Worm (Caenorhabditis elegans) whole organism, L4 larva: ENCODE measurements around the gene C18H9.5.

Experiments used
- F10B5.3 ChIP-seq: sonication (generic microtip); optimal IDR thresholded peaks from 2 replicates; lab custom pipeline; 2016; ENCODE audit warnings: mild to moderate bottlenecking, missing genetic modification characterization, missing compliant biosample characterization
- F44E2.7 ChIP-seq: fragments of 200-800 bp; sonication (Bioruptor generic); IDR thresholded peaks from 2 replicates; pipeline ENCODE4 v2.1.2; 2022; ENCODE audit warnings: missing genetic modification characterization, missing compliant biosample characterization
- F49E8.2 ChIP-seq: sonication (generic microtip); optimal IDR thresholded peaks from 2 replicates; lab custom pipeline; 2016; ENCODE audit warnings: missing compliant biosample characterization, mild to moderate bottlenecking, missing genetic modification characterization, borderline replicate concordance
- T20F7.1 ChIP-seq: fragments of 200-800 bp; sonication (Bioruptor generic); optimal IDR thresholded peaks from 2 replicates; lab custom pipeline; 2018; ENCODE audit warnings: mild to moderate bottlenecking, missing genetic modification characterization, missing compliant biosample characterization
- Y75B8A.6 ChIP-seq: fragments of 200-800 bp; sonication (Bioruptor generic); IDR thresholded peaks from 2 replicates; pipeline ENCODE4 v1.3.6; 2022; ENCODE audit warnings: missing genetic modification reagents, missing genetic modification characterization, missing compliant biosample characterization
- ZK337.2 ChIP-seq: fragments of 200-800 bp; sonication (Bioruptor generic); IDR thresholded peaks from 2 replicates; pipeline ENCODE4 v1.3.6; 2022; ENCODE audit warnings: missing genetic modification reagents, missing genetic modification characterization, missing compliant biosample characterization
- ZK546.5 ChIP-seq, 2 experiments: sonication (generic microtip); optimal IDR thresholded peaks; 2 replicates each; lab custom pipeline; 2017; ENCODE audit warnings: missing biosample characterization in 2 of 2, missing genetic modification characterization in 2 of 2
- aha-1 ChIP-seq: fragments of 150-350 bp; peaks from one replicate; lab custom pipeline; 2014; ENCODE audit warnings: missing biosample characterization, missing genetic modification characterization
- ama-1 ChIP-seq: fragments of 150-350 bp; optimal IDR thresholded peaks from 2 replicates; lab custom pipeline; 2014; ENCODE audit warnings: inconsistent platforms, mixed read lengths
- arid-1 ChIP-seq: fragments of 200-800 bp; sonication (Bioruptor generic); conservative IDR thresholded peaks from 2 replicates; pipeline ENCODE4 v1.3.6; 2022; ENCODE audit warnings: missing genetic modification reagents, missing genetic modification characterization, missing compliant biosample characterization
- ceh-32 ChIP-seq: sonication (generic microtip); optimal IDR thresholded peaks from 2 replicates; lab custom pipeline; 2016; ENCODE audit warnings: mild to moderate bottlenecking, missing genetic modification characterization, missing compliant biosample characterization; ENCODE audit not compliant: poor library complexity
- ceh-44 ChIP-seq: fragments of 200-800 bp; sonication (Bioruptor generic); IDR thresholded peaks from 2 replicates; pipeline ENCODE4 v1.3.6; 2022; ENCODE audit warnings: missing genetic modification reagents, missing genetic modification characterization, missing compliant biosample characterization
- daf-19 ChIP-seq: fragments of 200-800 bp; sonication (Bioruptor generic); conservative IDR thresholded peaks from 2 replicates; pipeline ENCODE4 v1.3.6; 2022; ENCODE audit warnings: missing genetic modification characterization, missing compliant biosample characterization
- daf-8 ChIP-seq: fragments of 200-800 bp; sonication (Bioruptor generic); IDR thresholded peaks from 2 replicates; pipeline ENCODE4 v1.3.6; 2022; ENCODE audit warnings: missing genetic modification characterization, missing compliant biosample characterization
- dpl-1 ChIP-seq: fragments of 150-350 bp; optimal IDR thresholded peaks from 2 replicates; lab custom pipeline; 2014; ENCODE audit warnings: missing biosample characterization, missing genetic modification reagents, missing genetic modification characterization
- duxl-1 ChIP-seq: sonication (generic microtip); optimal IDR thresholded peaks from 2 replicates; lab custom pipeline; 2016; ENCODE audit warnings: mild to moderate bottlenecking, missing genetic modification characterization, moderate library complexity, missing compliant biosample characterization; ENCODE audit not compliant: poor library complexity
- dve-1 ChIP-seq: sonication (generic microtip); optimal IDR thresholded peaks from 2 replicates; lab custom pipeline; 2017; ENCODE audit warnings: antibody characterized with exemption, mild to moderate bottlenecking, missing genetic modification characterization, missing compliant biosample characterization; ENCODE audit not compliant: insufficient read depth
- egl-27 ChIP-seq: sonication (generic microtip); optimal IDR thresholded peaks from 3 replicates; lab custom pipeline; 2017; ENCODE audit warnings: missing biosample characterization, missing genetic modification reagents, missing genetic modification characterization
- fos-1 ChIP-seq: fragments of 150-350 bp; optimal IDR thresholded peaks from 2 replicates; lab custom pipeline; 2014; ENCODE audit warnings: missing biosample characterization, missing genetic modification characterization
- hif-1 ChIP-seq, 2 experiments: sonication (generic microtip); optimal IDR thresholded peaks; 2 replicates each; lab custom pipeline; 2016 to 2017; ENCODE audit warnings: missing compliant biosample characterization in 2 of 2, missing genetic modification characterization in 2 of 2, missing genetic modification reagents in 2 of 2, missing genotype in 2 of 2, mild to moderate bottlenecking in 1 of 2
- hlh-30 ChIP-seq: sonication (generic microtip); optimal IDR thresholded peaks from 2 replicates; lab custom pipeline; 2017; ENCODE audit warnings: antibody characterized with exemption, mild to moderate bottlenecking, missing genetic modification characterization, missing compliant biosample characterization; ENCODE audit not compliant: insufficient read depth
- jun-1 ChIP-seq: fragments of 150-350 bp; optimal IDR thresholded peaks from 2 replicates; lab custom pipeline; 2014; ENCODE audit warnings: missing biosample characterization, missing genetic modification reagents, missing genetic modification characterization
- lin-13 ChIP-seq: fragments of 150-350 bp; optimal IDR thresholded peaks from 2 replicates; lab custom pipeline; 2014; ENCODE audit warnings: missing biosample characterization, missing genetic modification reagents, missing genetic modification characterization
- lin-38 ChIP-seq: fragments of 200-800 bp; sonication (Bioruptor generic); IDR thresholded peaks from 2 replicates; pipeline ENCODE4 v1.3.6; 2022; ENCODE audit warnings: missing genetic modification reagents, missing genetic modification characterization, missing compliant biosample characterization
- lsy-2 ChIP-seq, 2 experiments: fragments of 150-350 bp in 1 of 2; sonication (generic microtip) in 1 of 2; optimal IDR thresholded peaks; 2 replicates each; lab custom pipeline; 2014 to 2017; ENCODE audit warnings: missing biosample characterization in 2 of 2, missing genetic modification characterization in 2 of 2
- mep-1 ChIP-seq: fragments of 150-350 bp; sonication (generic microtip); optimal IDR thresholded peaks from 3 replicates; lab custom pipeline; 2014; ENCODE audit warnings: missing biosample characterization, missing genetic modification characterization
- mes-2 ChIP-seq: sonication (generic microtip); optimal IDR thresholded peaks from 2 replicates; lab custom pipeline; 2016; ENCODE audit warnings: missing genotype, mild to moderate bottlenecking, missing genetic modification characterization, missing compliant biosample characterization; ENCODE audit not compliant: poor library complexity, severe bottlenecking
- mxl-3 ChIP-seq: fragments of 200-800 bp; sonication (Bioruptor generic); optimal IDR thresholded peaks from 2 replicates; lab custom pipeline; 2018; ENCODE audit warnings: mild to moderate bottlenecking, missing genetic modification characterization, missing compliant biosample characterization
- nhr-11 ChIP-seq: fragments of 150-350 bp; optimal IDR thresholded peaks from 2 replicates; lab custom pipeline; 2014; ENCODE audit warnings: missing biosample characterization, missing genetic modification characterization
- nhr-25 ChIP-seq: sonication (generic microtip); optimal IDR thresholded peaks from 2 replicates; lab custom pipeline; 2017; ENCODE audit warnings: missing genetic modification characterization, mild to moderate bottlenecking, missing compliant biosample characterization, antibody characterized with exemption, moderate library complexity, borderline replicate concordance; ENCODE audit not compliant: insufficient read depth
- nhr-28 ChIP-seq: fragments of 150-350 bp; optimal IDR thresholded peaks from 2 replicates; lab custom pipeline; 2014; ENCODE audit warnings: missing biosample characterization, missing genetic modification characterization
- nhr-6 ChIP-seq: fragments of 150-350 bp; optimal IDR thresholded peaks from 2 replicates; lab custom pipeline; 2014; ENCODE audit warnings: missing biosample characterization, missing genetic modification characterization
- nhr-77 ChIP-seq: fragments of 150-350 bp; optimal IDR thresholded peaks from 2 replicates; lab custom pipeline; 2014; ENCODE audit warnings: missing biosample characterization, missing genetic modification characterization
- pha-4 ChIP-seq, 2 experiments: fragments of 150-350 bp in 1 of 2; fragments of 200-800 bp in 1 of 2; sonication (Bioruptor generic) in 1 of 2; IDR thresholded peaks in 1 of 2; optimal IDR thresholded peaks in 1 of 2; 2 replicates each; pipeline versions ENCODE4 v1.3.6 to Lab custom; 2014 to 2022; ENCODE audit warnings: missing genetic modification characterization in 2 of 2, missing genetic modification reagents in 2 of 2, missing biosample characterization in 1 of 2, missing compliant biosample characterization in 1 of 2
- rbr-2 ChIP-seq: sonication (generic microtip); optimal IDR thresholded peaks from 2 replicates; lab custom pipeline; 2016; ENCODE audit warnings: missing genotype, missing genetic modification characterization, missing compliant biosample characterization
- set-16 ChIP-seq: fragments of 200-800 bp; sonication (Bioruptor generic); IDR thresholded peaks from 2 replicates; pipeline ENCODE4 v1.3.6; 2022; ENCODE audit warnings: missing genetic modification reagents, missing genetic modification characterization, missing compliant biosample characterization
- spr-1 ChIP-seq: sonication (generic microtip); optimal IDR thresholded peaks from 2 replicates; lab custom pipeline; 2016; ENCODE audit warnings: mild to moderate bottlenecking, missing genetic modification characterization, missing compliant biosample characterization
- tag-97 ChIP-seq: fragments of 200-800 bp; sonication (Bioruptor generic); IDR thresholded peaks from 2 replicates; pipeline ENCODE4 v1.3.6; 2022; ENCODE audit warnings: missing genetic modification characterization, missing compliant biosample characterization
- unc-130 ChIP-seq: sonication (generic microtip); optimal IDR thresholded peaks from 2 replicates; lab custom pipeline; 2016; ENCODE audit warnings: missing genetic modification reagents, missing genetic modification characterization, missing compliant biosample characterization
- zfp-2 ChIP-seq: sonication (generic microtip); optimal IDR thresholded peaks from 2 replicates; lab custom pipeline; 2016; ENCODE audit warnings: mild to moderate bottlenecking, missing genetic modification characterization, missing compliant biosample characterization
- zfp-3 ChIP-seq: fragments of 200-800 bp; sonication (Bioruptor generic); conservative IDR thresholded peaks from 2 replicates; pipeline ENCODE4 v1.3.6; 2022; ENCODE audit warnings: missing genetic modification reagents, missing genetic modification characterization, missing compliant biosample characterization
- zip-11 ChIP-seq: fragments of 200-800 bp; sonication (Bioruptor generic); IDR thresholded peaks from 2 replicates; pipeline ENCODE4 v1.3.6; 2022; ENCODE audit warnings: missing genetic modification characterization, missing compliant biosample characterization
- zip-2 ChIP-seq: fragments of 150-350 bp; optimal IDR thresholded peaks from 2 replicates; lab custom pipeline; 2014; ENCODE audit warnings: missing biosample characterization, missing genetic modification characterization
- ztf-11 ChIP-seq: fragments of 150-350 bp; optimal IDR thresholded peaks from 2 replicates; lab custom pipeline; 2014; ENCODE audit warnings: missing biosample characterization, missing genetic modification characterization

The C18H9.5 gene

DNA sequence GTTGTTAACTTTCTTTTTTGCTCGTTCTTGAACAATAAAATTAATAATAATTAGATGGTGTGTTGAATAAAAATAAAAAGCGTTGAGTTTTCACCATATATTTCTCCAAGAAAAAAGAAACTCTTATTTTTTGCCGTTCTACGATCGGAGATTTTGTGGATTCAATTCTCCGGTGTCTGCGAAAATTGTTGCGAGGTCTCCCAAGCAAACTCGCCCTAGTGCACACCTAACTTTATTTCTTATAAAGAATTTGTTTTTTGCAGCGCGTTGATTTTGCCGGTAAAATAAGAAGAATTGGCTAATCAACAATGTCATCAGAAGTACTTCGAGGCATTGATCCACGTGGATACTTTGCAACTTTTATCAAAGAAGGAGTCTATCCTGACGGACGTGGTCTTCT, 46.1 kb upstream of the C18H9.5 start, which contains the start of gene exos-8 (continued):
- TF ChIP-seq T20F7.1 (peak; percentile 77), daf-19 (no peak)
- TF ChIP-seq, all 104 proteins: peak for 18

DNA sequence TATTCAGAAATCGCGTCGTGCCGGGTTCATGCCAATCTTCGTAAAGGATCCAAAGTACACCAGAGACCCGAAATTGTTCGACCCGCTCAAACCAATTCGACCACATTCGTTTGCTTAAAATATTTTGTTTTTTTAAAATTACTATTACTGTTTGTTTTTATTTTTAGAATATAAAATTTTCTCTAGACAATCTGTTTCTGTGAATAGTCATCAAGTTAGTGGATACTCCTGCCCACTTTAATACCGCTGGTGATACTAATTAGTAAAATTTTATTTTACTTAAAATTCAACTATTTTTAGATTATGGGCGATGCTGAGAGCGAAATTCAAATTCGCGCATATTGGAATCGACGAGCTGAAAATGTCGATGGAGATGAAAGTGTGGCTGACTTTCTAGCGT, 41.2 kb upstream of the C18H9.5 start, which contains the start of gene T14B4.1:
Gene T14B4.1 (plus strand): TSS at position 301 of the 400 bp plus-strand sequence.
- TF ChIP-seq tag-97 (GFP tag; lab: Robert Waterston, UW) (no peak), F10B5.3 (tag; lab: Kevin White, UChicago) (no peak), ZK546.5 (tag; optimal IDR thresholded peaks at IDR 0.05; lab: Kevin White, UChicago) (no peak), duxl-1 (tag; lab: Kevin White, UChicago) (no peak), aha-1 (tag; lab: Kevin White, UChicago) (no peak)

ce11 chrII:6736066-6736465, 40.7 kb upstream of the C18H9.5 start, which contains the start of gene mrps-18.C:
mrps-18.C (plus strand) TSS chrII:6736203.
- TF ChIP-seq unc-130 (GFP tag; lab: Kevin White, UChicago): no peak
- peak; percentile 53 for TF ChIP-seq lin-38 (GFP tag; lab: Robert Waterston, UW)

- peak; percentile 97 for TF ChIP-seq lin-38 (GFP tag; lab: Robert Waterston, UW)
- TF ChIP-seq spr-1: no peak
- TF ChIP-seq lin-13 (GFP tag; lab: Kevin White, UChicago): peak; percentile 14
- TF ChIP-seq egl-27 (tag; lab: Kevin White, UChicago): no peak
- TF ChIP-seq ceh-32 (tag; lab: Kevin White, UChicago): no peak
- peak; percentile 45 for TF ChIP-seq nhr-11
- peak; percentile 59 for TF ChIP-seq nhr-28 (tag; lab: Kevin White, UChicago)
- TF ChIP-seq zip-11 (GFP tag; lab: Robert Waterston, UW): no peak
- no peak for TF ChIP-seq ztf-11 (tag; lab: Kevin White, UChicago)
- peak; percentile 94 for TF ChIP-seq mes-2
- peak; percentile 61 for TF ChIP-seq dpl-1 (GFP tag; lab: Kevin White, UChicago)
- no peak for TF ChIP-seq pha-4 (GFP tag; IDR thresholded peaks at IDR 0.05; lab: Robert Waterston, UW)
- peak; percentile 51 for TF ChIP-seq pha-4 (tag; optimal IDR thresholded peaks at IDR 0.05; lab: Kevin White, UChicago)
- TF ChIP-seq lsy-2 (tag; optimal IDR thresholded peaks at IDR 0.05; lab: Kevin White, UChicago): peak in 1 of 2 experiments; percentile 88
- TF ChIP-seq arid-1 (GFP tag; lab: Robert Waterston, UW): no peak
- TF ChIP-seq rbr-2 (tag; lab: Kevin White, UChicago): peak; percentile 51
- no peak for TF ChIP-seq F44E2.7
- peak; percentile 75 for TF ChIP-seq nhr-6 (tag; lab: Kevin White, UChicago)
- no peak for TF ChIP-seq zfp-2
- no peak for TF ChIP-seq set-16 (GFP tag; lab: Robert Waterston, UW)
- TF ChIP-seq zip-2 (tag; lab: Kevin White, UChicago): no peak
- TF ChIP-seq mxl-3 (GFP tag; lab: Kevin White, UChicago): no peak
- TF ChIP-seq ama-1 (lab: Kevin White, UChicago): no peak
- TF ChIP-seq T20F7.1: peak; percentile 74
- TF ChIP-seq hif-1 (tag; optimal IDR thresholded peaks at IDR 0.05; lab: Kevin White, UChicago): peak in 1 of 2 experiments; percentile 77
- peak; percentile 30 for TF ChIP-seq hlh-30 (tag; lab: Kevin White, UChicago)
- no peak for TF ChIP-seq nhr-25 (tag; lab: Kevin White, UChicago)
- TF ChIP-seq zfp-3: no peak
- TF ChIP-seq mep-1 (tag; lab: Kevin White, UChicago): peak; percentile 73
- TF ChIP-seq Y75B8A.6 (GFP tag; lab: Robert Waterston, UW): no peak
- no peak for TF ChIP-seq daf-8 (GFP tag; lab: Robert Waterston, UW)
- peak; percentile 76 for TF ChIP-seq unc-130 (GFP tag; lab: Kevin White, UChicago)
- TF ChIP-seq dve-1 (tag; lab: Kevin White, UChicago): peak; percentile 61
- TF ChIP-seq F49E8.2 (tag; lab: Kevin White, UChicago): no peak
- TF ChIP-seq ceh-44 (GFP tag; lab: Robert Waterston, UW): 0 out of 2 replicates have a peak, but pooled peaks have one; percentile 27
- no peak for TF ChIP-seq jun-1 (tag; lab: Kevin White, UChicago)
- TF ChIP-seq ZK337.2 (GFP tag; lab: Robert Waterston, UW): no peak
- TF ChIP-seq fos-1 (tag; lab: Kevin White, UChicago): no peak
- peak; percentile 77 for TF ChIP-seq nhr-77 (tag; lab: Kevin White, UChicago)
Observed at ce11 chrII:6734674-6735073, 39.3 kb upstream of the C18H9.5 start, which contains the start of gene T14B4.3. T14B4.3 (plus strand) TSS chrII:6734937.
